Worm (Caenorhabditis elegans) whole organism, L1 larva: ENCODE data around the gene C36C5.14.

Source experiments
- alr-1 ChIP-seq: fragments of 200-800 bp; sonication (Bioruptor generic); optimal IDR thresholded peaks from 2 replicates; lab custom pipeline; 2018; ENCODE audit warnings: borderline replicate concordance, mild to moderate bottlenecking, missing genetic modification characterization, missing compliant biosample characterization
- ceh-82 ChIP-seq, 3 experiments: fragments of 150-350 bp in 1 of 3; sonication (generic microtip) in 2 of 3; optimal IDR thresholded peaks; 2 replicates each; lab custom pipeline; 2014 to 2017; ENCODE audit warnings: missing biosample characterization in 3 of 3, missing genetic modification characterization in 3 of 3
- ceh-90 ChIP-seq: sonication (generic microtip); optimal IDR thresholded peaks from 2 replicates; lab custom pipeline; 2016; ENCODE audit warnings: missing genetic modification characterization, missing compliant biosample characterization
- ets-5 ChIP-seq: fragments of 200-800 bp; sonication (Bioruptor generic); IDR thresholded peaks from 2 replicates; pipeline ENCODE4 v1.3.6; 2022; ENCODE audit warnings: missing genetic modification characterization, missing compliant biosample characterization
- lin-15B ChIP-seq: fragments of 150-350 bp; sonication (generic microtip); optimal IDR thresholded peaks from 3 replicates; lab custom pipeline; 2014; ENCODE audit warnings: missing biosample characterization, missing genetic modification characterization
- mef-2 ChIP-seq: fragments of 150-350 bp; optimal IDR thresholded peaks from 2 replicates; lab custom pipeline; 2014; ENCODE audit warnings: missing biosample characterization, missing genetic modification characterization
- nhr-11 ChIP-seq: fragments of 150-350 bp; optimal IDR thresholded peaks from 2 replicates; lab custom pipeline; 2014; ENCODE audit warnings: missing biosample characterization, missing genetic modification characterization
- skn-1 ChIP-seq: fragments of 150-350 bp; optimal IDR thresholded peaks from 2 replicates; lab custom pipeline; 2014; ENCODE audit warnings: missing biosample characterization, missing genetic modification characterization
- tlp-1 ChIP-seq: fragments of 150-350 bp; optimal IDR thresholded peaks from 2 replicates; lab custom pipeline; 2014; ENCODE audit warnings: missing biosample characterization, missing genetic modification characterization
- vab-15 ChIP-seq: sonication (generic microtip); optimal IDR thresholded peaks from 2 replicates; lab custom pipeline; 2017; ENCODE audit warnings: missing genotype, mild to moderate bottlenecking, missing genetic modification characterization, missing compliant biosample characterization

- TF ChIP-seq nhr-11 (tag; lab: Kevin White, UChicago), result no peak
- TF ChIP-seq tlp-1 (tag; lab: Kevin White, UChicago), result no peak
- TF ChIP-seq ceh-90 (tag; lab: Kevin White, UChicago), result no peak
- TF ChIP-seq alr-1 (tag; lab: Kevin White, UChicago), result no peak
- TF ChIP-seq lin-15B (tag; lab: Kevin White, UChicago), result no peak
- no peak for TF ChIP-seq ceh-82 (tag; optimal IDR thresholded peaks at IDR 0.05; lab: Kevin White, UChicago)
- no peak for TF ChIP-seq mef-2
- no peak for TF ChIP-seq skn-1
- no peak for TF ChIP-seq vab-15 (tag; lab: Kevin White, UChicago)
- no peak for TF ChIP-seq ets-5
Observed at ce11 chrV:3158379-3158778, 7.0 kb downstream of the C36C5.14 start.
